Fruit fly (Drosophila melanogaster): ENCODE results near the gene Fum3.

Gene Fum3

DNA sequence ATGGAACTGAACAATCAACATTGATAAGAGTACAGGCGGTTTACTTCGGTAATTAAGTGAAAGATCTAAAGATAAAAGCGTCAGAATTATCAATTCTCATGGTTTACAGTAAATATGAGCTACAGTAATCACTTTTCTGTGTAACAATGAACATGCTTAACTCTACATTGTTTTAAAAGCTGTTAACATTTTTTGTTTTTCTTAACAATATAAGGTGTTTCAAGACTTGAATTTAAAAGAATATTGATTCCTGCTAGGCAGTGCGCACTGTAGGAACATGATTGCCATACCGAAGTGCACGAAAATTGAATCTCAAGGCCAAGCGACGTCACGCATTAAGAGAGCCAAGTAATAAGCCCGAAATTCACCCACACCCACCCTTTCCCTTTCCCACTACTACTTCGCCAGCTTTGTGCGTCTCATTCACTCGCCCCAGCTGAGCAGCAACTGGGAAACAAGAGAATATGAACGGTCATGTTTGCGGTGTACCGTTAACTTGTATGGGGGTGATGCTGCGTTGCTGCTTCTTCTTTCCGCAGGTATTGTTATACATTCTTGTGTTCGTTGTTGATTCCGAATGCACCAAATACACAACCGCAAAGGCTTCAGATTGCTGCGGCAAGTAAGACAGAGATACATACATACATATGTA, 25.7 kb upstream of the Fum3 start (continued):
- TF ChIP-seq vnd (GFP tag; IDR thresholded peaks at IDR 0.05; ENCODE audit: partially characterized antibody): no peak
- TF ChIP-seq sima (GFP tag; optimal IDR thresholded peaks at IDR 0.05): no peak
- peak; percentile 56 for TF ChIP-seq lilli (GFP tag; optimal IDR thresholded peaks at IDR 0.05)
- TF ChIP-seq CG10959 (GFP tag; IDR thresholded peaks at IDR 0.05): peak; percentile 37; the same call in 1 of the 2 replicates
- TF ChIP-seq CG13296 (GFP tag; optimal IDR thresholded peaks at IDR 0.05): peak; percentile 47
- TF ChIP-seq CG13287 (GFP tag; IDR thresholded peaks at IDR 0.05; ENCODE audit: partially characterized antibody): no peak
- peak; percentile 13 for TF ChIP-seq CG6654 (GFP tag; optimal IDR thresholded peaks at IDR 0.05)
- no peak for TF ChIP-seq CG9797 (GFP tag; optimal IDR thresholded peaks at IDR 0.05)
- TF ChIP-seq CG11398 (GFP tag; optimal IDR thresholded peaks at IDR 0.05): no peak
- TF ChIP-seq Atf-2 (GFP tag; optimal IDR thresholded peaks at IDR 0.05): peak; percentile 63

dm6 chr3L:11490539-11490938, 24.9 kb upstream of the Fum3 start:
- peak; percentile 24 for TF ChIP-seq sens (GFP tag)
- TF ChIP-seq chm (GFP tag; IDR thresholded peaks at IDR 0.05): no peak
- TF ChIP-seq grn (GFP tag; optimal IDR thresholded peaks at IDR 0.05): peak; percentile 55
- no peak for TF ChIP-seq CG7928 (GFP tag; optimal IDR thresholded peaks at IDR 0.05)

DNA sequence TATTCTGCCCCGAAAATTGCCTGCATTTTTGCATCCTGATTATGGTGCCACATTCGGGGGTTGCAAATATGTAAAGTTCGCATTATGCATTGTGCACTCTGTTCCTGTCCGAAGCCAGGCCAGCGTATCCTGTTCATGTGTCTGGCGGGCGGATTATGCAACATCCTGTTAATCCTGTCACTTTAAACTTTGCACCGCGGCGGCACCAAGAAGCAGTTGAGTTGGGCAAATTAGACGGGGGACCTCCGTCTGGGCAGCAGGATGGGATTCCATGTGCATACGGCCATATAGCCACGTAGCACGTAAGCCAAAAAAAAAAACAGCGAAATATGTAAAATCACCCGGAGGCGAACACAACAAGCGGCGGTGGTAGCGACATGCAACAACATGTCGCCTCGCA, 23.8 kb upstream of the Fum3 start:
- TF ChIP-seq ci (GFP tag; IDR thresholded peaks at IDR 0.05): 0 out of 3 replicates have a peak, but pooled peaks have one; percentile 18
- TF ChIP-seq CG10147 (GFP tag; optimal IDR thresholded peaks at IDR 0.05): no peak
- TF ChIP-seq sens-2 (GFP tag; IDR thresholded peaks at IDR 0.05): no peak
- TF ChIP-seq lbe (GFP tag; optimal IDR thresholded peaks at IDR 0.05): no peak
- no peak for TF ChIP-seq CG15011 (GFP tag; optimal IDR thresholded peaks at IDR 0.05)
- 0 out of 3 replicates have a peak, but pooled peaks have one; percentile 20 for TF ChIP-seq H15 (GFP tag; IDR thresholded peaks at IDR 0.05)
- no peak for TF ChIP-seq CG4617 (GFP tag; optimal IDR thresholded peaks at IDR 0.05; ENCODE audit: borderline replicate concordance)
- TF ChIP-seq slou (GFP tag; optimal IDR thresholded peaks at IDR 0.05): no peak
- TF ChIP-seq exex (tag; optimal IDR thresholded peaks at IDR 0.05): no peak
- no peak for TF ChIP-seq insv (GFP tag; optimal IDR thresholded peaks at IDR 0.05)
- TF ChIP-seq p53 (GFP tag; optimal IDR thresholded peaks at IDR 0.05): peak; percentile 85
- no peak for TF ChIP-seq Elba2 (GFP tag; optimal IDR thresholded peaks at IDR 0.05)
- no peak for TF ChIP-seq lov (optimal IDR thresholded peaks at IDR 0.05)
- 0 out of 3 replicates have a peak, but pooled peaks have one; percentile 66 for TF ChIP-seq lov (GFP tag; IDR thresholded peaks at IDR 0.05)
- TF ChIP-seq CG4424 (GFP tag; optimal IDR thresholded peaks at IDR 0.05): no peak
- TF ChIP-seq CG12391 (tag; optimal IDR thresholded peaks at IDR 0.05): no peak
- TF ChIP-seq nerfin-1 (tag; optimal IDR thresholded peaks at IDR 0.05): no peak
- no peak for TF ChIP-seq Dip3 (GFP tag; optimal IDR thresholded peaks at IDR 0.05)
- TF ChIP-seq CG11085 (GFP tag; IDR thresholded peaks at IDR 0.05): no peak
- no peak for TF ChIP-seq Scr (GFP tag; IDR thresholded peaks at IDR 0.05; ENCODE audit: partially characterized antibody)
- TF ChIP-seq CG31388 (GFP tag; optimal IDR thresholded peaks at IDR 0.05): no peak
- TF ChIP-seq CG33213 (GFP tag; optimal IDR thresholded peaks at IDR 0.05): no peak
- TF ChIP-seq Adf1 (GFP tag; IDR thresholded peaks at IDR 0.05): no peak
- 0 out of 2 replicates have a peak, but pooled peaks have one; percentile 26 for TF ChIP-seq tna (GFP tag; IDR thresholded peaks at IDR 0.05; ENCODE audit: partially characterized antibody)
- no peak for TF ChIP-seq CG9817 (tag; optimal IDR thresholded peaks at IDR 0.05)
- TF ChIP-seq chm (GFP tag; IDR thresholded peaks at IDR 0.05): peak; percentile 74; the same call in 1 of the 2 replicates
- no peak for TF ChIP-seq Stat92E (GFP tag; optimal IDR thresholded peaks at IDR 0.05)
- no peak for TF ChIP-seq gsb (GFP tag; IDR thresholded peaks at IDR 0.05)
- TF ChIP-seq CG3726 (GFP tag; IDR thresholded peaks at IDR 0.05): no peak
- peak; percentile 1 for TF ChIP-seq CG11398 (GFP tag; optimal IDR thresholded peaks at IDR 0.05)
- no peak for TF ChIP-seq lmd (GFP tag; IDR thresholded peaks at IDR 0.05)
- TF ChIP-seq CG12942 (GFP tag; optimal IDR thresholded peaks at IDR 0.05): no peak
- TF ChIP-seq Med (GFP tag): peak; percentile 65
- TF ChIP-seq Mes4 (GFP tag; optimal IDR thresholded peaks at IDR 0.05): no peak
- TF ChIP-seq luna (GFP tag; optimal IDR thresholded peaks at IDR 0.05): no peak
- no peak for TF ChIP-seq gt (GFP tag; IDR thresholded peaks at IDR 0.05)

All from whole organism, embryonic.